Fruit fly (Drosophila melanogaster): ENCODE results near the gene CG18404.

Gene CG18404

dm6 chr3R:30263708-30264107 lies 10.7 kb downstream of the CG18404 start (continued):
- TF ChIP-seq fd64A (GFP tag; optimal IDR thresholded peaks at IDR 0.05), result no peak
- peak; percentile 29 for TF ChIP-seq ATbp (GFP tag; optimal IDR thresholded peaks at IDR 0.05)
- TF ChIP-seq CG14710 (tag; optimal IDR thresholded peaks at IDR 0.05), result peak; percentile 28
- TF ChIP-seq CG9215 (GFP tag; IDR thresholded peaks at IDR 0.05), result no peak
- TF ChIP-seq sima (GFP tag; optimal IDR thresholded peaks at IDR 0.05), result no peak
- peak; percentile 31; the same call in 2 of the 4 replicates for TF ChIP-seq Gug (GFP tag; IDR thresholded peaks at IDR 0.05)
- no peak for TF ChIP-seq odd (GFP tag; optimal IDR thresholded peaks at IDR 0.05)
- TF ChIP-seq CG1529 (GFP tag; optimal IDR thresholded peaks at IDR 0.05), result no peak
- peak; percentile 27 for TF ChIP-seq fd102C (GFP tag; optimal IDR thresholded peaks at IDR 0.05)
- peak; percentile 45 for TF ChIP-seq Blimp-1 (GFP tag; optimal IDR thresholded peaks at IDR 0.05)
- TF ChIP-seq dmrt99B (tag; optimal IDR thresholded peaks at IDR 0.05), result peak; percentile 47
- TF ChIP-seq mld (GFP tag; IDR thresholded peaks at IDR 0.05; ENCODE audit: partially characterized antibody), result no peak
- no peak for TF ChIP-seq crc (GFP tag; optimal IDR thresholded peaks at IDR 0.05)
- TF ChIP-seq zfh2 (GFP tag; optimal IDR thresholded peaks at IDR 0.05), result no peak
- no peak for TF ChIP-seq org-1 (GFP tag; optimal IDR thresholded peaks at IDR 0.05)
- TF ChIP-seq z (GFP tag; IDR thresholded peaks at IDR 0.05), result no peak
- TF ChIP-seq ase (GFP tag; IDR thresholded peaks at IDR 0.05), result no peak
- TF ChIP-seq Xbp1 (GFP tag; optimal IDR thresholded peaks at IDR 0.05), result peak; percentile 27
- TF ChIP-seq CG10543 (GFP tag; optimal IDR thresholded peaks at IDR 0.05), result no peak
- TF ChIP-seq gfzf (GFP tag; optimal IDR thresholded peaks at IDR 0.05), result no peak
- no peak for TF ChIP-seq CG12071 (GFP tag; optimal IDR thresholded peaks at IDR 0.05)
- TF ChIP-seq CG3065 (GFP tag; optimal IDR thresholded peaks at IDR 0.05), result no peak
- peak; percentile 26 for TF ChIP-seq CG10209 (GFP tag; optimal IDR thresholded peaks at IDR 0.05)
- no peak for TF ChIP-seq CG13624 (GFP tag; optimal IDR thresholded peaks at IDR 0.05)
- no peak for TF ChIP-seq Fer3 (tag; optimal IDR thresholded peaks at IDR 0.05)
- TF ChIP-seq twi (tag; optimal IDR thresholded peaks at IDR 0.05), result peak; percentile 16
- TF ChIP-seq CG9727 (GFP tag; optimal IDR thresholded peaks at IDR 0.05), result peak; percentile 62
- TF ChIP-seq CG2678 (tag; optimal IDR thresholded peaks at IDR 0.05), result peak; percentile 14
- no peak for TF ChIP-seq unc-4 (GFP tag; IDR thresholded peaks at IDR 0.05; ENCODE audit: partially characterized antibody)
- no peak for TF ChIP-seq pzg (GFP tag; optimal IDR thresholded peaks at IDR 0.05)
- TF ChIP-seq CG2712 (tag; optimal IDR thresholded peaks at IDR 0.05), result peak; percentile 70
- no peak for TF ChIP-seq CG17612 (GFP tag; IDR thresholded peaks at IDR 0.05)
- TF ChIP-seq CG6654 (GFP tag; optimal IDR thresholded peaks at IDR 0.05), result no peak
- peak; percentile 5 for TF ChIP-seq trem (tag; optimal IDR thresholded peaks at IDR 0.05)
- TF ChIP-seq CG5180 (GFP tag; optimal IDR thresholded peaks at IDR 0.05), result no peak
- no peak for TF ChIP-seq amos (GFP tag; IDR thresholded peaks at IDR 0.05; ENCODE audit: partially characterized antibody)
- no peak for TF ChIP-seq H2.0 (GFP tag; IDR thresholded peaks at IDR 0.05)
- TF ChIP-seq lab (GFP tag; optimal IDR thresholded peaks at IDR 0.05), result no peak
- peak; percentile 32 for TF ChIP-seq CG30403 (GFP tag; optimal IDR thresholded peaks at IDR 0.05)
- peak; percentile 51 for TF ChIP-seq CG8388 (GFP tag; optimal IDR thresholded peaks at IDR 0.05)
- TF ChIP-seq vvl (GFP tag; IDR thresholded peaks at IDR 0.05), result peak; percentile 62
- TF ChIP-seq bsh (GFP tag; optimal IDR thresholded peaks at IDR 0.05), result peak; percentile 60 to 65
- no peak for TF ChIP-seq eyg (GFP tag; optimal IDR thresholded peaks at IDR 0.05)
- no peak for TF ChIP-seq CG10462 (GFP tag; optimal IDR thresholded peaks at IDR 0.05)
- no peak for TF ChIP-seq Scr (GFP tag; IDR thresholded peaks at IDR 0.05; ENCODE audit: partially characterized antibody)
- peak; percentile 20 for TF ChIP-seq CG2875 (GFP tag; optimal IDR thresholded peaks at IDR 0.05)
- no peak for TF ChIP-seq Dp (GFP tag; optimal IDR thresholded peaks at IDR 0.05)
- no peak for TF ChIP-seq HLHmδ (GFP tag; optimal IDR thresholded peaks at IDR 0.05)
- no peak for TF ChIP-seq CG14441 (GFP tag; IDR thresholded peaks at IDR 0.05)
- TF ChIP-seq CG34224 (GFP tag; IDR thresholded peaks at IDR 0.05; ENCODE audit: partially characterized antibody), result no peak

Measured in whole organism, embryonic.